Worm (Caenorhabditis elegans): ENCODE measurements around the gene nphp-2.

DNA sequence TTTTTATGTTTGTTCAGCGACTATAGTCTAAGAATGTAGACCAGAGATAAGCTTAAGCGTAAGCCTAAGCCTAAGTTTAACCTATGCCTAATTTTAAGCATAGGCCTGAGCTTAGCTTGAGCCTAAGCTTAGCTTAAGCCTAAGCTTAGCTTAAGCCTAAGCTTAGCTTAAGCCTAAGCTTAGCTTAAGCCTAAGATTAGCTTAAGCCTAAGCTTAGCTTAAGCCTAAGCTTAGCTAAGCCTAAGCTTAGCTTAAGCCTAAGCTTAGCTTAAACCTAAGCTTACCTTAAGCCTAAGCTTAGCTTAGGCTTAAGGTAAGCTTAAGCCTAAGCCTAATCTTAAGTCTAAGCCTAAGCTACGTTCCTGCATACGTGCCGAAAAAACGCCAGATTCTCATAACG, 47.0 kb upstream of the nphp-2 start:
- no peak for TF ChIP-seq sea-2 (GFP tag; IDR thresholded peaks at IDR 0.05)
- TF ChIP-seq F57A8.1 (GFP tag; optimal IDR thresholded peaks at IDR 0.05), result no peak
- TF ChIP-seq zim-3 (tag; optimal IDR thresholded peaks at IDR 0.05), result no peak
- TF ChIP-seq snpc-3.4 (tag; optimal IDR thresholded peaks at IDR 0.05), result no peak
- no peak for TF ChIP-seq efl-1 (GFP tag; optimal IDR thresholded peaks at IDR 0.05)
- TF ChIP-seq ama-1 (optimal IDR thresholded peaks at IDR 0.05), result no peak
- no peak for TF ChIP-seq ama-1 (GFP tag; optimal IDR thresholded peaks at IDR 0.05)
- TF ChIP-seq lsy-27 (tag; optimal IDR thresholded peaks at IDR 0.05; ENCODE audit: borderline replicate concordance, insufficient read depth), result no peak
- TF ChIP-seq mxl-1 (tag; optimal IDR thresholded peaks at IDR 0.05), result no peak
- no peak for TF ChIP-seq Y53F4B.3 (GFP tag; IDR thresholded peaks at IDR 0.05)
- TF ChIP-seq somi-1 (GFP tag; optimal IDR thresholded peaks at IDR 0.05), result no peak
- no peak for TF ChIP-seq sdz-38 (tag; optimal IDR thresholded peaks at IDR 0.05)
- TF ChIP-seq lin-26 (GFP tag; IDR thresholded peaks at IDR 0.05), result no peak
- no peak for TF ChIP-seq unc-62 (GFP tag; optimal IDR thresholded peaks at IDR 0.05)
- TF ChIP-seq snpc-4 (GFP tag; optimal IDR thresholded peaks at IDR 0.05), result no peak
- no peak for TF ChIP-seq snpc-4 (tag; optimal IDR thresholded peaks at IDR 0.05)

All from whole organism, young adult.